Fruit fly (Drosophila melanogaster) whole organism, embryonic: ENCODE data around the gene aos.

ENCODE experiments used
- ATbp ChIP-seq: fragments of 200-800 bp; sonication (Bioruptor generic); optimal IDR thresholded peaks from 2 replicates; lab custom pipeline; 2017; ENCODE audit warnings: missing biosample characterization, mild to moderate bottlenecking, missing genetic modification characterization, missing genetic modification reagents
- Ada2b ChIP-seq: fragments of 200-800 bp; sonication (Bioruptor generic); IDR thresholded peaks from 2 replicates; pipeline ENCODE4 v1.3.6; 2022; ENCODE audit warnings: missing biosample characterization, missing genetic modification characterization
- B-H2 ChIP-seq: fragments of 200-800 bp; sonication (Bioruptor generic); optimal IDR thresholded peaks from 2 replicates; lab custom pipeline; 2018; ENCODE audit warnings: missing biosample characterization, mild to moderate bottlenecking, missing genetic modification characterization
- Bgb ChIP-seq: fragments of 200-800 bp; sonication (Bioruptor generic); IDR thresholded peaks from 2 replicates; pipeline ENCODE4 v1.3.6; 2022; ENCODE audit warnings: missing biosample characterization, missing genetic modification characterization; ENCODE audit not compliant: partially characterized antibody
- Bteb2 ChIP-seq: fragments of 200-800 bp; sonication (Bioruptor generic); optimal IDR thresholded peaks from 2 replicates; lab custom pipeline; 2016; ENCODE audit warnings: missing biosample characterization, missing genetic modification characterization
- CG11398 ChIP-seq: fragments of 200-800 bp; sonication (Bioruptor generic); optimal IDR thresholded peaks from 2 replicates; lab custom pipeline; 2016; ENCODE audit warnings: missing biosample characterization, missing genetic modification characterization
- CG12071 ChIP-seq: fragments of 200-800 bp; sonication (Bioruptor generic); optimal IDR thresholded peaks from 3 replicates; lab custom pipeline; 2018; ENCODE audit warnings: missing biosample characterization, mild to moderate bottlenecking, missing genetic modification characterization
- CG15073 ChIP-seq: fragments of 200-800 bp; sonication (Bioruptor generic); optimal IDR thresholded peaks from 2 replicates; lab custom pipeline; 2016; ENCODE audit warnings: missing biosample characterization, missing genetic modification characterization
- CG15479 ChIP-seq: fragments of 200-800 bp; sonication (Bioruptor generic); optimal IDR thresholded peaks from 3 replicates; lab custom pipeline; 2019; ENCODE audit warnings: missing biosample characterization, mild to moderate bottlenecking, missing genetic modification characterization, moderate library complexity
- CG15601 ChIP-seq: fragments of 200-800 bp; sonication (Bioruptor generic); optimal IDR thresholded peaks from 3 replicates; lab custom pipeline; 2019; ENCODE audit warnings: missing biosample characterization, mild to moderate bottlenecking, missing genetic modification characterization, moderate library complexity
- CG17186 ChIP-seq: fragments of 200-800 bp; sonication (Bioruptor generic); optimal IDR thresholded peaks from 3 replicates; lab custom pipeline; 2017; ENCODE audit warnings: missing biosample characterization, missing genetic modification reagents, missing genetic modification characterization
- CG18476 ChIP-seq: fragments of 200-800 bp; sonication (Bioruptor generic); optimal IDR thresholded peaks from 2 replicates; lab custom pipeline; 2016; ENCODE audit warnings: missing biosample characterization, mild to moderate bottlenecking, missing genetic modification characterization
- CG2199 ChIP-seq: fragments of 200-800 bp; sonication (Bioruptor generic); IDR thresholded peaks from 3 replicates; pipeline ENCODE4 v1.3.6; 2022; ENCODE audit warnings: missing biosample characterization, missing genetic modification characterization
- CG30020 ChIP-seq: fragments of 200-800 bp; optimal IDR thresholded peaks from 2 replicates; lab custom pipeline; 2019; ENCODE audit warnings: missing biosample characterization, mild to moderate bottlenecking, missing genetic modification characterization, moderate library complexity
- CG4707 ChIP-seq: fragments of 200-800 bp; sonication (Bioruptor generic); optimal IDR thresholded peaks from 2 replicates; lab custom pipeline; 2018; ENCODE audit warnings: missing biosample characterization, mild to moderate bottlenecking, missing genetic modification characterization, moderate library complexity
- CG6272 ChIP-seq: fragments of 200-800 bp; sonication (Bioruptor generic); IDR thresholded peaks from 2 replicates; pipeline ENCODE4 v1.3.6; 2022; ENCODE audit warnings: missing biosample characterization, missing genetic modification characterization
- CG7786 ChIP-seq: fragments of 200-800 bp; sonication (Bioruptor generic); optimal IDR thresholded peaks from 2 replicates; lab custom pipeline; 2016; ENCODE audit warnings: missing biosample characterization, missing genetic modification characterization
- CG7928 ChIP-seq: fragments of 200-800 bp; sonication (Bioruptor generic); optimal IDR thresholded peaks from 2 replicates; lab custom pipeline; 2017; ENCODE audit warnings: missing biosample characterization, mild to moderate bottlenecking, missing genetic modification characterization
- CG8281 ChIP-seq: fragments of 200-800 bp; sonication (Bioruptor generic); optimal IDR thresholded peaks from 2 replicates; lab custom pipeline; 2018; ENCODE audit warnings: missing biosample characterization, mild to moderate bottlenecking, missing genetic modification characterization, moderate library complexity
- Dp ChIP-seq: fragments of 200-800 bp; sonication (Bioruptor generic); optimal IDR thresholded peaks from 2 replicates; lab custom pipeline; 2018; ENCODE audit warnings: missing biosample characterization, mild to moderate bottlenecking, missing genetic modification characterization, moderate library complexity
- ERR ChIP-seq: fragments of 200-800 bp; sonication (Bioruptor generic); optimal IDR thresholded peaks from 2 replicates; lab custom pipeline; 2016; ENCODE audit warnings: missing biosample characterization, missing genetic modification characterization
- Elba2 ChIP-seq: fragments of 200-800 bp; sonication (Bioruptor generic); optimal IDR thresholded peaks from 3 replicates; lab custom pipeline; 2016; ENCODE audit warnings: missing biosample characterization, missing genetic modification characterization
- MBD-R2 ChIP-seq: fragments of 200-800 bp; sonication (Bioruptor generic); IDR thresholded peaks from 2 replicates; pipeline ENCODE4 v1.3.6; 2022; ENCODE audit warnings: missing biosample characterization, missing genetic modification characterization
- Meics ChIP-seq: fragments of 200-800 bp; sonication (Bioruptor generic); optimal IDR thresholded peaks from 2 replicates; lab custom pipeline; 2017; ENCODE audit warnings: missing biosample characterization, mild to moderate bottlenecking, missing genetic modification characterization
- Rfx ChIP-seq: fragments of 200-800 bp; sonication (Bioruptor generic); IDR thresholded peaks from 2 replicates; pipeline ENCODE4 v1.3.6; 2022; ENCODE audit warnings: missing biosample characterization, missing genetic modification characterization
- Usf ChIP-seq: fragments of 200-800 bp; sonication (Bioruptor generic); optimal IDR thresholded peaks from 2 replicates; lab custom pipeline; 2017; ENCODE audit warnings: missing genotype, missing biosample characterization, missing genetic modification characterization
- bbx ChIP-seq: fragments of 200-800 bp; sonication (Bioruptor generic); IDR thresholded peaks from 2 replicates; pipeline ENCODE4 v1.3.6; 2022; ENCODE audit warnings: missing biosample characterization, missing genetic modification characterization; ENCODE audit not compliant: partially characterized antibody
- cato ChIP-seq: fragments of 200-800 bp; sonication (Bioruptor generic); optimal IDR thresholded peaks from 2 replicates; lab custom pipeline; 2016; ENCODE audit warnings: missing biosample characterization, missing genetic modification characterization, borderline replicate concordance
- fru ChIP-seq: fragments of >200 bp; optimal IDR thresholded peaks from 2 replicates; lab custom pipeline; 2017
- gfzf ChIP-seq: fragments of 200-800 bp; sonication (Bioruptor generic); optimal IDR thresholded peaks from 2 replicates; lab custom pipeline; 2016; ENCODE audit warnings: missing biosample characterization, mild to moderate bottlenecking, missing genetic modification characterization, moderate library complexity
- grn ChIP-seq: fragments of 200-800 bp; sonication (Bioruptor generic); optimal IDR thresholded peaks from 3 replicates; lab custom pipeline; 2017; ENCODE audit warnings: missing biosample characterization, missing genetic modification characterization
- gsb ChIP-seq: fragments of 200-800 bp; sonication (Bioruptor generic); IDR thresholded peaks from 2 replicates; pipeline ENCODE4 v1.3.6; 2022; ENCODE audit warnings: missing biosample characterization, missing genetic modification characterization
- klu ChIP-seq: fragments of 200-800 bp; sonication (Bioruptor generic); IDR thresholded peaks from 2 replicates; pipeline ENCODE4 v1.3.6; 2022; ENCODE audit warnings: missing biosample characterization, missing genetic modification characterization
- luna ChIP-seq: fragments of 200-800 bp; sonication (Bioruptor generic); optimal IDR thresholded peaks from 2 replicates; lab custom pipeline; 2016; ENCODE audit warnings: missing biosample characterization, missing genetic modification characterization
- mirr ChIP-seq: fragments of 200-800 bp; sonication (Bioruptor generic); optimal IDR thresholded peaks from 3 replicates; lab custom pipeline; 2018; ENCODE audit warnings: missing biosample characterization, mild to moderate bottlenecking, missing genetic modification characterization
- pnt ChIP-seq: fragments of 200-800 bp; sonication (Bioruptor generic); optimal IDR thresholded peaks from 3 replicates; lab custom pipeline; 2016; ENCODE audit warnings: missing biosample characterization, missing genetic modification characterization
- prd ChIP-seq, 3 experiments: fragments of >200 bp in 2 of 3; fragments of 200-800 bp in 1 of 3; sonication (Bioruptor generic) in 1 of 3; optimal IDR thresholded peaks in 2 of 3; IDR thresholded peaks in 1 of 3; 2 replicates in 2 of 3; 3 replicates in 1 of 3; pipeline versions ENCODE4 v1.3.6 to Lab custom; 2017 to 2022; ENCODE audit warnings: missing biosample characterization in 1 of 3, missing genetic modification characterization in 1 of 3
- repo ChIP-seq: fragments of 200-800 bp; sonication (Bioruptor generic); optimal IDR thresholded peaks from 2 replicates; lab custom pipeline; 2016; ENCODE audit warnings: missing biosample characterization, missing genetic modification characterization
- run ChIP-seq: fragments of 200-800 bp; sonication (Bioruptor generic); optimal IDR thresholded peaks from 3 replicates; lab custom pipeline; 2018; ENCODE audit warnings: missing biosample characterization, mild to moderate bottlenecking, missing genetic modification characterization
- shn ChIP-seq: fragments of 200-800 bp; sonication (Bioruptor generic); optimal IDR thresholded peaks from 3 replicates; lab custom pipeline; 2016; ENCODE audit warnings: missing biosample characterization, missing genetic modification characterization
- sima ChIP-seq: fragments of 200-800 bp; sonication (Bioruptor generic); optimal IDR thresholded peaks from 2 replicates; lab custom pipeline; 2016; ENCODE audit warnings: missing biosample characterization, missing genetic modification characterization
- so ChIP-seq: fragments of 200-800 bp; sonication (Bioruptor generic); IDR thresholded peaks from 3 replicates; pipeline ENCODE4 v1.3.6; 2022; ENCODE audit warnings: missing biosample characterization, missing genetic modification characterization
- ssp ChIP-seq: fragments of 200-800 bp; sonication (Bioruptor generic); IDR thresholded peaks from 2 replicates; pipeline ENCODE4 v1.3.6; 2022; ENCODE audit warnings: missing biosample characterization, missing genetic modification characterization
- tgo ChIP-seq: fragments of 200-800 bp; sonication (Bioruptor generic); IDR thresholded peaks from 3 replicates; pipeline ENCODE4 v1.3.6; 2022; ENCODE audit warnings: missing biosample characterization, missing genetic modification characterization
- trh ChIP-seq: fragments of 200-800 bp; sonication (Bioruptor generic); optimal IDR thresholded peaks from 2 replicates; lab custom pipeline; 2016; ENCODE audit warnings: missing biosample characterization, missing genetic modification characterization
- twi ChIP-seq: fragments of 200-800 bp; optimal IDR thresholded peaks from 2 replicates; lab custom pipeline; 2019; ENCODE audit warnings: missing biosample characterization, mild to moderate bottlenecking, missing genetic modification characterization, moderate library complexity
- vfl ChIP-seq: fragments of 200-800 bp; sonication (Bioruptor generic); optimal IDR thresholded peaks from 2 replicates; lab custom pipeline; 2016; ENCODE audit warnings: missing biosample characterization, missing genetic modification characterization
- zen ChIP-seq: fragments of 200-800 bp; sonication (Bioruptor generic); optimal IDR thresholded peaks from 3 replicates; lab custom pipeline; 2018; ENCODE audit warnings: missing biosample characterization, mild to moderate bottlenecking, missing genetic modification characterization, moderate library complexity

The aos gene

dm6 chr3L:16483524-16484370, at the start of gene aos (continued):
- TF ChIP-seq vfl (GFP tag; lab: Kevin White, UChicago), result peak; percentile 7
- peak; percentile 88 for TF ChIP-seq CG18476
- TF ChIP-seq Rfx (GFP tag; lab: Robert Waterston, UW), result peak; percentile 80
- no peak for TF ChIP-seq gfzf (GFP tag; lab: Kevin White, UChicago)
- peak; percentile 92 for TF ChIP-seq ATbp (GFP tag; lab: Kevin White, UChicago)
- no peak for TF ChIP-seq repo (GFP tag; lab: Kevin White, UChicago)
- TF ChIP-seq Dp, result no peak
- peak; percentile 74 for TF ChIP-seq CG6272
- TF ChIP-seq Bgb (GFP tag; lab: Robert Waterston, UW), result peak; percentile 26; the same call in 1 of the 2 replicates
- TF ChIP-seq zen (tag; lab: Kevin White, UChicago), result peak; percentile 89
- TF ChIP-seq CG17186 (GFP tag; lab: Kevin White, UChicago), result no peak
- no peak for TF ChIP-seq fru (lab: Kevin White, UChicago)
- TF ChIP-seq B-H2 (GFP tag; lab: Kevin White, UChicago), result peak; percentile 23
- peak; percentile 88 for TF ChIP-seq so (GFP tag; lab: Robert Waterston, UW)
- no peak for TF ChIP-seq Bteb2 (GFP tag; lab: Kevin White, UChicago)
- peak; percentile 44 for TF ChIP-seq pnt (GFP tag; lab: Kevin White, UChicago)
- TF ChIP-seq CG8281, result peak; percentile 66
- TF ChIP-seq Elba2 (GFP tag; lab: Kevin White, UChicago), result peak; percentile 70
- TF ChIP-seq sima, result no peak
- peak; percentile 89 for TF ChIP-seq tgo (GFP tag; lab: Robert Waterston, UW)
- no peak for TF ChIP-seq CG12071 (GFP tag; lab: Kevin White, UChicago)
- TF ChIP-seq CG4707 (GFP tag; lab: Kevin White, UChicago), result peak; percentile 21
- TF ChIP-seq ssp (GFP tag; lab: Robert Waterston, UW), result peak; percentile 73
- TF ChIP-seq CG2199 (GFP tag; lab: Robert Waterston, UW), result peak; percentile 75; the same call in 2 of the 3 replicates
- peak; percentile 63; the same call in 1 of the 2 replicates for TF ChIP-seq gsb
- TF ChIP-seq trh (GFP tag; lab: Kevin White, UChicago), result peak; percentile 62
- TF ChIP-seq CG7928 (GFP tag; lab: Kevin White, UChicago), result peak; percentile 40
- peak; percentile 91 for TF ChIP-seq Usf (GFP tag; lab: Kevin White, UChicago)
- TF ChIP-seq grn, result no peak
- peak; percentile 86 for TF ChIP-seq run (tag; lab: Kevin White, UChicago)
- peak; percentile 81 for TF ChIP-seq CG30020 (tag; lab: Kevin White, UChicago)
- peak; percentile 81 for TF ChIP-seq klu (GFP tag; lab: Robert Waterston, UW)
- no peak for TF ChIP-seq mirr
- TF ChIP-seq CG7786, result peak; percentile 40
- TF ChIP-seq cato (GFP tag; lab: Kevin White, UChicago), result peak; percentile 85
- peak; percentile 91 for TF ChIP-seq Meics (GFP tag; lab: Kevin White, UChicago)
- peak; percentile 92 for TF ChIP-seq twi (tag; lab: Kevin White, UChicago)
- TF ChIP-seq luna (GFP tag; lab: Kevin White, UChicago), result no peak
- peak; percentile 12; the same call in 1 of the 2 replicates for TF ChIP-seq MBD-R2 (GFP tag; lab: Robert Waterston, UW)
- peak; percentile 96 for TF ChIP-seq CG15479 (GFP tag; lab: Kevin White, UChicago)
- TF ChIP-seq bbx (GFP tag; lab: Robert Waterston, UW), result peak; percentile 36
- peak; percentile 8 for TF ChIP-seq CG15073 (GFP tag; lab: Kevin White, UChicago)
- peak; percentile 90 for TF ChIP-seq CG15601
- TF ChIP-seq shn (GFP tag; lab: Kevin White, UChicago), result peak; percentile 28
- no peak for TF ChIP-seq CG11398 (GFP tag; lab: Kevin White, UChicago)
- TF ChIP-seq prd (optimal IDR thresholded peaks at IDR 0.05; lab: Kevin White, UChicago), result no peak
- TF ChIP-seq prd (GFP tag; IDR thresholded peaks at IDR 0.05; lab: Robert Waterston, UW), result peak; percentile 93
- TF ChIP-seq Ada2b (GFP tag; lab: Robert Waterston, UW), result peak; percentile 21
- no peak for TF ChIP-seq ERR (GFP tag; lab: Kevin White, UChicago)
